Worm (Caenorhabditis elegans) whole organism, late embryonic: ENCODE data around the gene cpr-2.

Experiments used
- ama-1 ChIP-seq: fragments of 150-350 bp; optimal IDR thresholded peaks from 2 replicates; lab custom pipeline; 2014
- ceh-30 ChIP-seq: fragments of 150-350 bp; optimal IDR thresholded peaks from 2 replicates; lab custom pipeline; 2014; ENCODE audit warnings: missing biosample characterization, missing genetic modification characterization
- elt-4 ChIP-seq: sonication (generic microtip); optimal IDR thresholded peaks from 2 replicates; lab custom pipeline; 2016; ENCODE audit warnings: missing genetic modification characterization, missing compliant biosample characterization
- ets-4 ChIP-seq: sonication (generic microtip); optimal IDR thresholded peaks from 2 replicates; lab custom pipeline; 2016; ENCODE audit warnings: missing genetic modification characterization, missing compliant biosample characterization
- fkh-10 ChIP-seq: fragments of 150-350 bp; optimal IDR thresholded peaks from 2 replicates; lab custom pipeline; 2014; ENCODE audit warnings: missing biosample characterization, missing genetic modification reagents, missing genetic modification characterization
- nhr-11 ChIP-seq: fragments of 150-350 bp; optimal IDR thresholded peaks from 2 replicates; lab custom pipeline; 2014; ENCODE audit warnings: missing biosample characterization, missing genetic modification characterization
- tbx-2 ChIP-seq: sonication (generic microtip); optimal IDR thresholded peaks from 2 replicates; lab custom pipeline; 2016; ENCODE audit warnings: missing genetic modification characterization, missing compliant biosample characterization
- unc-3 ChIP-seq, 2 experiments: fragments of 200-800 bp in 1 of 2; sonication (Bioruptor generic) in 1 of 2; sonication (generic microtip) in 1 of 2; conservative IDR thresholded peaks in 1 of 2; optimal IDR thresholded peaks in 1 of 2; 2 replicates each; pipeline versions ENCODE4 v1.3.6 to Lab custom; 2016 to 2022; ENCODE audit warnings: missing compliant biosample characterization in 2 of 2, missing genetic modification characterization in 2 of 2, missing genetic modification reagents in 1 of 2
- unc-55 ChIP-seq: sonication (generic microtip); optimal IDR thresholded peaks from 2 replicates; lab custom pipeline; 2017; ENCODE audit warnings: missing biosample characterization, missing genetic modification reagents, missing genetic modification characterization

ce11 chrV:16527796-16528195 is 6.1 kb downstream of the cpr-2 start, which contains the start of gene F36D3.16:
- TF ChIP-seq fkh-10 (no peak), ceh-30 (tag; lab: Kevin White, UChicago) (no peak), ets-4 (tag; lab: Kevin White, UChicago) (no peak), unc-55 (no peak), unc-3 (GFP tag; conservative IDR thresholded peaks at IDR 0.05; lab: Robert Waterston, UW) (no peak), unc-3 (tag; optimal IDR thresholded peaks at IDR 0.05; lab: Kevin White, UChicago) (no peak), nhr-11 (tag; lab: Kevin White, UChicago) (no peak), ama-1 (lab: Kevin White, UChicago) (no peak), tbx-2 (tag; lab: Kevin White, UChicago) (no peak), elt-4 (no peak)
